Fruit fly (Drosophila melanogaster): ENCODE measurements around the gene CG4238.
A peak's percentile ranks its signal among the peaks of the same experiment; 100 is the strongest.

Gene CG4238

dm6 chr2L:1986343-1987280 lies 23.0 kb upstream of the CG4238 start (continued):
- peak; percentile 57 for TF ChIP-seq Xbp1 (GFP tag; optimal IDR thresholded peaks at IDR 0.05)
- no peak for TF ChIP-seq Kr (GFP tag; optimal IDR thresholded peaks at IDR 0.05)
- TF ChIP-seq CG34224 (GFP tag; IDR thresholded peaks at IDR 0.05; ENCODE audit: partially characterized antibody), result no peak
- no peak for TF ChIP-seq CG8359 (GFP tag; optimal IDR thresholded peaks at IDR 0.05; ENCODE audit: borderline replicate concordance)
- no peak for TF ChIP-seq Ravus (GFP tag; IDR thresholded peaks at IDR 0.05)
- peak; percentile 28; the same call in 1 of the 3 replicates for TF ChIP-seq sr (GFP tag; IDR thresholded peaks at IDR 0.05)
- peak; percentile 82 for TF ChIP-seq CG32532 (GFP tag; IDR thresholded peaks at IDR 0.05)
- TF ChIP-seq nom (GFP tag; optimal IDR thresholded peaks at IDR 0.05), result no peak
- TF ChIP-seq Ptx1 (GFP tag; IDR thresholded peaks at IDR 0.05), result peak; percentile 59
- TF ChIP-seq Rx (GFP tag; IDR thresholded peaks at IDR 0.05), result no peak; the same call in 1 of the 2 replicates
- no peak for TF ChIP-seq Six4 (GFP tag; optimal IDR thresholded peaks at IDR 0.05)
- no peak for TF ChIP-seq CG10959 (GFP tag; IDR thresholded peaks at IDR 0.05)
- no peak for TF ChIP-seq CG1529 (GFP tag; optimal IDR thresholded peaks at IDR 0.05)
- TF ChIP-seq ERR (GFP tag; optimal IDR thresholded peaks at IDR 0.05), result peak; percentile 76
- TF ChIP-seq Hmr (GFP tag; optimal IDR thresholded peaks at IDR 0.05), result peak; percentile 73
- no peak for TF ChIP-seq br (optimal IDR thresholded peaks at IDR 0.05)
- no peak for TF ChIP-seq pan (optimal IDR thresholded peaks at IDR 0.05)
- TF ChIP-seq pan (GFP tag; optimal IDR thresholded peaks at IDR 0.05 in 1 of 2, IDR thresholded peaks at IDR 0.05 in 1 of 2), result peak in 1 of 2 experiments; percentile 65
- TF ChIP-seq NK7.1 (GFP tag; optimal IDR thresholded peaks at IDR 0.05), result no peak
- TF ChIP-seq CG10321 (GFP tag; IDR thresholded peaks at IDR 0.05), result no peak
- peak; percentile 11 for TF ChIP-seq Ets97D (GFP tag; optimal IDR thresholded peaks at IDR 0.05)
- no peak for TF ChIP-seq z (GFP tag; IDR thresholded peaks at IDR 0.05)
- TF ChIP-seq zen (tag; optimal IDR thresholded peaks at IDR 0.05), result no peak
- TF ChIP-seq CG3163 (GFP tag; optimal IDR thresholded peaks at IDR 0.05), result no peak
- peak; percentile 14; the same call in 1 of the 2 replicates for TF ChIP-seq Oaz (GFP tag; IDR thresholded peaks at IDR 0.05)
- TF ChIP-seq CG15269 (tag; optimal IDR thresholded peaks at IDR 0.05), result peak; percentile 67
- no peak for TF ChIP-seq CG34422 (GFP tag; IDR thresholded peaks at IDR 0.05)
- no peak for TF ChIP-seq ewg (GFP tag; optimal IDR thresholded peaks at IDR 0.05)
- TF ChIP-seq CG7745 (tag; optimal IDR thresholded peaks at IDR 0.05), result no peak
- TF ChIP-seq CG8924 (tag; optimal IDR thresholded peaks at IDR 0.05), result peak; percentile 38
- 0 out of 2 replicates have a peak, but pooled peaks have one; percentile 24 for TF ChIP-seq ranshi (GFP tag; IDR thresholded peaks at IDR 0.05)
- TF ChIP-seq Dad (GFP tag; optimal IDR thresholded peaks at IDR 0.05), result peak; percentile 11
- TF ChIP-seq CG1792 (GFP tag; optimal IDR thresholded peaks at IDR 0.05), result peak; percentile 21
- TF ChIP-seq Ada2b (GFP tag; IDR thresholded peaks at IDR 0.05), result peak; percentile 49; the same call in 1 of the 2 replicates
- TF ChIP-seq CG17361 (GFP tag; IDR thresholded peaks at IDR 0.05), result peak; percentile 41; the same call in 1 of the 3 replicates
- TF ChIP-seq CG3407 (GFP tag; optimal IDR thresholded peaks at IDR 0.05), result no peak
- TF ChIP-seq CG10565 (GFP tag; optimal IDR thresholded peaks at IDR 0.05), result no peak
- TF ChIP-seq ara (GFP tag; IDR thresholded peaks at IDR 0.05), result 0 out of 2 replicates have a peak, but pooled peaks have one; percentile 10
- TF ChIP-seq CG10366 (GFP tag; IDR thresholded peaks at IDR 0.05), result peak; percentile 35
- TF ChIP-seq Nf-YB (GFP tag; optimal IDR thresholded peaks at IDR 0.05), result no peak
- TF ChIP-seq emc (GFP tag; optimal IDR thresholded peaks at IDR 0.05), result peak; percentile 4
- no peak for TF ChIP-seq Lim3 (GFP tag; IDR thresholded peaks at IDR 0.05)
- TF ChIP-seq CG16815 (GFP tag; optimal IDR thresholded peaks at IDR 0.05), result peak; percentile 4
- no peak for TF ChIP-seq Dfd (GFP tag; optimal IDR thresholded peaks at IDR 0.05)
- peak; percentile 47 for TF ChIP-seq CG12769 (tag; optimal IDR thresholded peaks at IDR 0.05)
- TF ChIP-seq al (GFP tag; IDR thresholded peaks at IDR 0.05), result peak; percentile 51; the same call in 1 of the 2 replicates
- TF ChIP-seq jigr1 (GFP tag; IDR thresholded peaks at IDR 0.05), result no peak
- TF ChIP-seq CG10209 (GFP tag; optimal IDR thresholded peaks at IDR 0.05), result peak; percentile 38
- TF ChIP-seq Bteb2 (GFP tag; optimal IDR thresholded peaks at IDR 0.05), result no peak
- TF ChIP-seq exex (tag; optimal IDR thresholded peaks at IDR 0.05), result peak; percentile 99
